Fruit fly (Drosophila melanogaster): ENCODE data around the gene CG14971.

DNA sequence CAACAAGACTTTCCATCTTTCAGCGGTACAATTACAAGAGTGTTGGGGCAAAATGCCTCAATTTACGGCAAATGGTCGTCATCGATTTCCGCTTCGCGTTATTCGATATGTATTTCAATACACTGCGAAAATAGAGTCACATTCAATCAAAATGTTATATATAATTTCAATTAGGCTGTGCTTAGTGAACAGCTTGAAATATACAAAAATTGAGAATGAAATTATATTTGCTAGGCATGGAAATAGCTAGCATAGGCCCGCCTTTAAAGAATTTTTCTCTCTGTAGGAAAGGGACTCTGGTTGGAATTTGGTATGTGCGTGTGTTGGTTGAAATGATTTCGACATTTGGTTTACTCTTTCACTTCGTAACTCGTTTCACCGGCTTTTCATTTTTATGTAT lies 8.4 kb upstream of the CG14971 start:
- TF ChIP-seq insv (optimal IDR thresholded peaks at IDR 0.05) = no peak
- TF ChIP-seq psq (optimal IDR thresholded peaks at IDR 0.05) = no peak
- no peak for TF ChIP-seq ttk (optimal IDR thresholded peaks at IDR 0.05)
- TF ChIP-seq Sin3A (optimal IDR thresholded peaks at IDR 0.05) = no peak

All from Kc167 (cell line).